Worm (Caenorhabditis elegans) whole organism, dauer: ENCODE measurements around the gene coa-1.

ENCODE experiments used
- unc-62 ChIP-seq: sonication (generic microtip); optimal IDR thresholded peaks from 2 replicates; lab custom pipeline; 2017; ENCODE audit warnings: missing biosample characterization, missing genetic modification reagents, missing genetic modification characterization

Gene coa-1

DNA sequence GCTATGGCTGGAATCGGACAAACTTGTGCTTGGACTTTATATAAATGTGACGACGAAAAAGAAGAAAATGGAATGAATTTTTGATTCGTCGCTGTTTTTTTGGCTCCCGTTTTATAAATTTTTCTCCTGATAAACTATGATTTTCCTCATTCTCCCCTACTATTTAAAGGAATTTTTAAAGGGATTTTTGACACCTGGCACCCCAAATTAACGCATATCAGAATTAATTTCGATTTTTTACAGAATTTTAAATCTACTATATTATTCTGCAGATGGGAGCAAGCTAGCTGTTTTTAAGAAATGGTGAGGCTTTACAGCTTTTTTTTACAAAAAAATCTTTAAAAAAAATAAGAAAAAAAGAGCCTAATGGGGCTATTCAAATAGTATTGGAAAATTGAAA, at the start of gene coa-1:
coa-1 (plus strand) TSS at position 301 of the 400 bp plus-strand sequence.
- no peak for TF ChIP-seq unc-62 (GFP tag; lab: Kevin White, UChicago)

DNA sequence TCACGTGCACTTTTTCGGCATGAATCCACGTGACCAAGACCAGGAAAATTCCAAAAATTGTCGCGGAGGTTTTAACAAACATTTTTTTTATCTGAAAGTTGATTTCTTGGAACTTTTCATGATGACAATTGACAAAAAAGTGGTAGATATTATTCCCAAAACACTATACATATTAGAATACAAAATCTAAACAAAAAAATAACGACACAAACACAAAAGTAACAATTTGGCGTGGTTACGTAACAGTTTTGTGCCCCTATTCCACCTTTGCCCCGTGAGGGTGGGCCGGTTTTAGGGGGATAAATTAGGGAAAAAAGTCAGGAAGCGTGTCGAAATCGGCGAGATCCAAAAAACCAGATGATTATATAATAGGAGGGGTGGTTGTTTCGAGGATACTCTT, 47.3 kb upstream of the coa-1 start, which contains the start of gene gegf-1:
gegf-1 (minus strand) TSS at position 101 of the 400 bp plus-strand sequence.
- no peak for TF ChIP-seq unc-62 (GFP tag; lab: Kevin White, UChicago)

DNA sequence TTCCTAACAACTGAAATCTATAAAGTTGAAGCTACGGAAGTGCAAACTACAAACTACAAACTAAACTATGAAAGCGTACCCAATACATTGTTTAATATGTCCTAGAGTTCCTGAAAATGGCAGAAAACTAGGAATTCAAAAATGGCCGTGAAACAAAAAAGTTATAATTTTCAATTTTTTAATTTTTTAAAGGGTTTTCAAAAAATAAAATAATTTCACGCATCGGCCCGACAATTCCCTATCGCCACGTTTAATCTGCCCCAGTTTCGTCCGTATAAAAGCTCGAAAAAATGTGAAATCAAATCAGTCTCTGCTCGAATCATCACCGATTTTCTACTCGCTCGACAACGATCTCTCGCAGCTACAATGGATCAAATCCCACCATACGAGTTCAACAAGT, 46.4 kb upstream of the coa-1 start, which contains the start of gene Y38C1AA.7:
Y38C1AA.7 (plus strand) TSS at position 301 of the 400 bp plus-strand sequence.
- no peak for TF ChIP-seq unc-62 (GFP tag; lab: Kevin White, UChicago)

DNA sequence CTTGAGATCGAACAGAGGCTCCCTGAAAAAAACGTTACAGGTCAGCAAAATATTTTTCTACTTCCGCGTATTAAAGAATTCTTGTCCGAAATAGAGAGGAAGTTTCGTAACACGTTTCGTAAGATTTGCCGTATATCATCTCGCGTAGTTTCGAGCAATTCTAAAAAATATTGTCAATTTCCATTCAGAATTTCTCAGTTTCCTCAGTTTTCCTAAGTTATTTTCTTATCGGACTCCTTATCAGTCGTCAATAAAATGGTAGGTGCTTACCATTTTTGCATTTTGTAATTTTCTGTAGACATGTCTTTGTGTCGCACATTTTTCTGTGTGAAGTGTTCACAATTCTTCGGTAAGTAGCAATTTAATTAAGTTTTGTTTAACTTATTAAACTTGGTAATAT, 45.2 kb upstream of the coa-1 start, which contains the start of gene Y38C1AA.19:
Y38C1AA.19 (plus strand) TSS at position 301 of the 400 bp plus-strand sequence.
- TF ChIP-seq unc-62 (GFP tag; lab: Kevin White, UChicago), result no peak

DNA sequence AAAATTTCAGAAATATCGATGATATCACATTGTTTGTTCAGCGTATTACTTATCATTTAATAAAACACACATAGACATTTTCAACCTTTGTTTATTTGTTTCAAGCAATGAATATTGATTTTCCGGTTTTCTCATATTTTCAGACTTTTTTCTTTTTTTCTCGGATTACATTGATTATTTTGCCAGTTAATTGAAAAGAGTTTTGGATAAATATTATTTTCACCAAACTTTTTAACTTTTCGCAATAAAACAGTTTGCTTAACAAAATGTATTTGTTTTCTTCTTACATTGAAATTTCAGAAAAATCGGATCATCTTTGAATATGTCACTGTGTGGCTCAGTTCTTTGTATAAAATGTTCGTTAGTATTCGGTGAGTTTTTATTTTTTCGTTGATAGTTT, 42.6 kb upstream of the coa-1 start, which contains the start of gene Y38C1AA.6:
Y38C1AA.6 (plus strand) TSS at position 301 of the 400 bp plus-strand sequence.
- no peak for TF ChIP-seq unc-62 (GFP tag; lab: Kevin White, UChicago)

DNA sequence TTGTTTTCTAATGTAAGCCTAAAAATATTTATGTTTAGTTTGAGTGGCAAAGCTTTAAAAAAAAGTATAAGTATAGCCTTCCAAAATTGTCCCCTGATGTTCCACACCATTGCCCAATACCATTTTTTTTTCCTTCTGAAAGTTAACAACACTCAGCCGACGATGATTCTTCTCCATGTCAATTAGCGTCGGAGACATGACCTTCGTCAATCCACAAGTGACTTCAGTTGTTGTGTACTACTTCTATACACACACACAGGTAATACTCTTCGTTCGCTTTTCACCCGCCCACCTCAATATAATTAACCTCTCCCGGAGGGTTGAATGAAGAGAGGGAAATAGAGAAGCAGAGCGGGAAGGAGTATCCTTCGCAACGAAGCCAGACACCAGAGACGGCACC, 40.3 kb upstream of the coa-1 start, which contains the start of gene cutl-24:
cutl-24 (plus strand) TSS at position 301 of the 400 bp plus-strand sequence.
- no peak for TF ChIP-seq unc-62 (GFP tag; lab: Kevin White, UChicago)

DNA sequence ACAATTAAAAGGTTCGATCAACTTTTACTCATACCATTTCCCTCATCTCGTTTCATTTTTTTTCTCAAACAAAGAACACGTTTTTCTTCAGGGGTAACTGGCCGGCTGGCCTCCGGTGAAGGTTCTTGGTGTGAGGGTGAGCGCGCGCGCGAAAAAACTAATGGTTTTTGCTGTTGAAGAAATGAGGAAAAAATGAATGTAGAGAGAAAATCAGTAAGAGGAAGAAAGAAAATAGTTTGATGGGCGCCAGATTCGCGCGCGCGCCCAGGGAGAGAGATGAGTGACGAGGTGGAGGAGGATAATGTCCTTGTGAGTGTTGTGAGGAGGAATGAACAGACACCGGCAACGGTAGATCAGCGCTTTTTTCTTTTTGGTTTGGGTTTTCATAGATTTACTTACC, 34.1 kb upstream of the coa-1 start:
- TF ChIP-seq unc-62 (GFP tag; lab: Kevin White, UChicago), result no peak

DNA sequence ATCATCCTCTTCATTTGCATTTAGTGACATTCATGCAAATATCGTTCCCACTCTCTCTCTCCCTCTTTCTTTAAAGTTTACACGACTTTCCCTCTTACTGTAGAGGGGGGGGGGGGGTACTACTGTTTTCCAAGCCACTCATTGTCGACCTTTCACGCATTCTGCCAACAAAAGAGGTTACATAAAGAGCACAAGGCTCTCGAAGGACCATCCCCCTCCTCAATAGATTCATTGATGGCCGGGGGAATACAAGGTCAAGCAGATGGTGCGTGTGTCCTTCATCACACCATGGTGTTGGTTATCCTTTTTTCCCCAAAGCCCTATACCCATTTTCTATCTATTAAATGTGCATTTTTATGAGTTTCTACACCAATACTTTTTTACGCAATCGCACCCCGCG, 32.1 kb upstream of the coa-1 start:
- TF ChIP-seq unc-62 (GFP tag; lab: Kevin White, UChicago), result no peak

DNA sequence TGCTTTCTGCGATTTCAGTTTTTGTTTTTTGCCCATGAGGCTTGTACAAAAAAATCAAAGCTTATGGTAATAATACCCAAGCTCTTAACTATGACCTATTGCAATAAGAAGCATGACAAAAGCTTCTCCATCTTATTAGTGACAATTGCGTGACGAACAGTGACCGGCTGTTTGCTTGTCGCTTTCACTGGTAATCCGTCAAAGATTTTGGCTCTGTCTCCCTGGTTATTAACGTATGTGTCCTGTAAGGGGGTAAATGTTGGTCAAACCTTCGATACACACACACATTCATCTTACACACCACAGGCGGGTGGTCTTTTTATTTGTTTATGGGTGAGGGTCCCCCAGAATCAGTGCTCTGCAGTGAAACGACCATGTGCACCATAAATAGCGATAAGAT, 31.0 kb upstream of the coa-1 start:
- no peak for TF ChIP-seq unc-62 (GFP tag; lab: Kevin White, UChicago)

DNA sequence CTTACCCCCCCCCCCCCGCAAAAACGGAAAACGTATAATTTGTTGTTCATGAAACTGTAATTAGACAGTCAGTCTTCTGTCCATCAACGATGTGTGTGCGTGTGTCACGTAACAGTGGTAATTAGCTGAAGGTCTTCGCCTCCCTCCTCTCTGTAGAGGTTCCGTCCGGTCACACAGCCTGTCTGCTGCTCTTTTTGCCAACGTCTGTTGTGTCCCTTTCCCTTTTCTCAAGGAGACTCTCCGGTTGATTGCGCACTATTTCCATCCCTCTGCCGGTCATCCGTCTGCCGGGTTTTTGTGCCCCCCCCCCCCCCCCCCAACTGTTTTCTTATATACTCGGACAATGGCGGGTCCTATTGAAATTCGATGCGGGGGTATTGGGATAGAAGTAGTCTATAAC, 29.4 kb upstream of the coa-1 start:
- no peak for TF ChIP-seq unc-62 (GFP tag; lab: Kevin White, UChicago)

DNA sequence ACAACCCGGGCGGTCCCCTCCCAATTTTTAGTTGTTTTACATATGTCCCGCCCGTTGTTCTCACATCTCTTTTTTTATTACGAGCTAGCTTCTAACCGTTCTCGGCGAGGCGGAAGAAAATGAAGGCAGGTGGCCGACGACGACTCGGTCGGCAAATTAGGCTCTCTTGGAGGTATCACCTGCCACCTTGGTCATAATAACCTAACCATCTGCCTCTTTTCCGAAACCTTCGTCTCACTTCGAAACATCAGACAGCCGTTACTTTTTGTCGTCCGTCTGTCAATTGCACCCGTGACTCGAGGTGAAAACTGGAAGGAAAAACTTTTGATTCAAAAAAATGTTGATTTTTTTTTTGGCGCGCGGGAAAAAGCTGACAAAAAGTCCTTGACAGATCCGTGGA, 27.6 kb upstream of the coa-1 start:
- TF ChIP-seq unc-62 (GFP tag; lab: Kevin White, UChicago), result no peak

DNA sequence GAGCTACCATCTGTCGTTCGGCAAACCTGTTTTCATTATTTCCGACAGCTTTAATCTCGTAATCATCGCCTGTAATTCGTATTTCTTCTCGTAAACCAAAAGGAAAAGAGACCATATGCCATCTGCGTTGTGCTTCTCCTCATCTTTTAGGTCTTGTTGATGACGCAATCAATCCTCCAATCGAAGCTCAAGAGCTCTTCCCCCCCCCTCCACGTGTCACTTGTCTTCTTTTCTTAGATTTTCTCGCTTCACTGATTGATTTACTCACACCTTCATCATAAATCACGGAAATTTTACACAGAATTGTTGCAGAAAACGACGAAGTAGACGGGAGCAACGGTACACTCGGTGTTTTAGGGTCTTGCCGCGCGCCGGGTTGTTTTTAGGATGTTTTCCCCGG, 26.4 kb upstream of the coa-1 start, which contains the start of gene tcl-2:
tcl-2 (plus strand) TSS at position 388 of the 400 bp plus-strand sequence.
- no peak for TF ChIP-seq unc-62 (GFP tag; lab: Kevin White, UChicago)

DNA sequence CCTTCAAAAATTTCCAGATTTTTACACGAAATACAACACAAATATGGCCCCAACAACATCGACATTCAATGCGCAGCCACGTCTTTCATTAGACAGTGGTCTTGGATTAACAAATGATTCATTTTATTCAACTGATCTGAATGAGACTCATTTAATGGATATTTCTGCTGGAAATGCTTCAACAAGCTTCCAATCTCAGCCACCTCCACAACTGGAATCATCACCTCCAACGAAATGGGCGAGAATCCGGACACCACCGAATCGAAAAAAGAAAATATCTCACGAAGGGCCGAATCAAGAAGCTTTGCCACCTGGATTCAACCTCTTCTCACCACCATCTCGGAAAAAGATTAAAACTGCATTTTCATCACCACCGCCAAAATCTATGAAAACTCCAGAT, 25.4 kb upstream of the coa-1 start:
- no peak for TF ChIP-seq unc-62 (GFP tag; lab: Kevin White, UChicago)

DNA sequence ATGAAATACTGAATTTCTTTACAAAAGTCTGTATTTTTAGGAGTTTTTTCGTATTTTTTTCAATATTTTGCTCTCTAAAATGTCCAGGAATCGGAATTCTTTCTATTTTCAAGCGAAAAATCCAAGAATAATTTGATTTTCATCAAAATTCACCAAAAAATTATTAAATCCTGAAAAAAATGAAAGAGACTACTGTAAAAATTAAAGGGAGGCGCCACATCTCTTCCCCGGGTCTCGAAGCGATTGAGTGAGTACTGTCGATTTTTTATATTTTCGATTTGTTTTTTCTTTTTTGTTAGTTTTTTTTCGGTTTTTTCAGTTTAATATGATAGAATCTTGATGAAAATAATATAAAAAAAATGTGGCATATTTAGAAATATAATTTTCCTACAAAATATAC, 21.6 kb upstream of the coa-1 start:
- no peak for TF ChIP-seq unc-62 (GFP tag; lab: Kevin White, UChicago)

DNA sequence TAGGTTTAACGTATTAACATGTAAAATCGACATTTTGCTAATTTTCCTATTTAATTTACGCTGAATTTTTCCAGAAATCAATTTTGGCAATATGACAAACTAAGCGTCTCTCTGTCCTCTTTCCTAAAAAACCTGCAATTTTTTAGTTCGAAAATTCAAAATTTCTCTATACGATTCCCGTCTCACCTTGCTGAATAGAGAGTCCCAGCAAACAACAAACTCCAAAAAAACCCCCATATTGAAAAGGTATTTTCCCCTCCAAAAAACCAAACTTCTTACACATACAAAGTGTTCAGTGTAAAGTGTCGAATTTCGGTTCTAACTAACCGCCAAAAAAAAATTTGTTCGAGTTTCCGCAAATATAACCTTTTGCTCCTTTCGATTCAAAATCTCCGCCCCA, 20.9 kb upstream of the coa-1 start, which contains the start of gene pnc-1:
pnc-1 (plus strand) TSS at position 301 of the 400 bp plus-strand sequence.
- no peak for TF ChIP-seq unc-62 (GFP tag; lab: Kevin White, UChicago)

DNA sequence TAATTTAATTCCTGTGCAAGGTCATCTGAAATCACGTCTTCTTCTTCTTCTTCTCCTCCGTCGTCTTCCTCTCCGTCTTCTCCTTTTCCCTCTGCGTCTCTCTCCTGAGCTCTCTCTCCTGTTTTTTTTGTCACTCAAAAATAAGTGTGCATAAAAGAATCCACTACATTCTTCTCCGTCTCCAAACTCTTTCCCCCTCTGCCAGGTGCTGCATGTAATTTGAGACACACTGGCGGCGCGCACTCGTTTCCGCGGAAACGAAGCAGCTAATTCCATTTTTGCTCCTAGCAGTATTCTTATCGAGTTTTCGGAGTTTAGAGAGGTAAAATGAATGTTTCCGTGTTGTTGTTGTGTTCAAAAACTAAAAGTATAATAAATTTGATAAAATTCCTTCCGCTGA, 19.0 kb upstream of the coa-1 start:
- no peak for TF ChIP-seq unc-62 (GFP tag; lab: Kevin White, UChicago)

DNA sequence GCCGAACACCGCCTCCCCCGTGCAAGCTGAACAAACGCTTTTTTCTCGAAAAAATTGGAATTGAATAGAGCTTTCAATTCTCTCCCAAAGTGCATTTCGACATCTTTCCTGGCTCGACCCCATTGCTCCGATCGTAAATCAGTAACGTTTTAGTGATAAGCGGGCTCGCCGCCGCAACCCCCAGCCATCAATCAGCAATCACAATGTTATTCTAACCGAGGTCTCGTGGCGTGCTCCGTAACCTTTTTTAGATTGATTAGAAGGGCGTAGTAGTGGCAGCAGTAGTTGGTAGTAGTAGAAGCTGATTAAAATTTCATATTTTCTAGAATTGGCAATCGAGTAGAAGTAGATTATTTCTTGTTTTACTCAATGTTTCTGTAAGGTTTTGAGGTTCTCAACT, 17.8 kb upstream of the coa-1 start:
- TF ChIP-seq unc-62 (GFP tag; lab: Kevin White, UChicago), result no peak
